Worm (Caenorhabditis elegans) whole organism, L1 larva: ENCODE data around the gene C38C3.4.

ENCODE experiments used
- C16A3.4 ChIP-seq: fragments of 150-350 bp; optimal IDR thresholded peaks from 2 replicates; lab custom pipeline; 2014; ENCODE audit warnings: missing biosample characterization, missing genetic modification characterization
- Y116A8C.19 ChIP-seq: sonication (generic microtip); optimal IDR thresholded peaks from 2 replicates; lab custom pipeline; 2016; ENCODE audit warnings: missing compliant biosample characterization, missing genetic modification characterization, borderline replicate concordance
- alr-1 ChIP-seq: fragments of 200-800 bp; sonication (Bioruptor generic); optimal IDR thresholded peaks from 2 replicates; lab custom pipeline; 2018; ENCODE audit warnings: borderline replicate concordance, mild to moderate bottlenecking, missing genetic modification characterization, missing compliant biosample characterization
- aly-2 ChIP-seq: fragments of 150-350 bp; optimal IDR thresholded peaks from 2 replicates; lab custom pipeline; 2014; ENCODE audit warnings: missing biosample characterization, missing genetic modification characterization
- ama-1 ChIP-seq: fragments of 150-350 bp; optimal IDR thresholded peaks from 2 replicates; lab custom pipeline; 2014
- blmp-1 ChIP-seq: fragments of 150-350 bp; optimal IDR thresholded peaks from 2 replicates; lab custom pipeline; 2014; ENCODE audit warnings: missing biosample characterization, missing genetic modification characterization
- ceh-8 ChIP-seq: fragments of 200-800 bp; sonication (Bioruptor generic); optimal IDR thresholded peaks from 2 replicates; lab custom pipeline; 2018; ENCODE audit warnings: mild to moderate bottlenecking, missing genetic modification characterization, moderate library complexity, missing compliant biosample characterization
- ceh-88 ChIP-seq: fragments of 200-800 bp; sonication (Bioruptor generic); IDR thresholded peaks from 2 replicates; pipeline ENCODE4 v1.3.6; 2022; ENCODE audit warnings: missing genetic modification characterization, missing compliant biosample characterization
- ces-1 ChIP-seq: fragments of 150-350 bp; optimal IDR thresholded peaks from 2 replicates; lab custom pipeline; 2014; ENCODE audit warnings: missing biosample characterization, missing genetic modification reagents, missing genetic modification characterization
- efl-1 ChIP-seq, 4 experiments: fragments of 150-350 bp; optimal IDR thresholded peaks in 3 of 4; peaks in 1 of 4; 1 replicate in 1 of 4; 2 replicates in 3 of 4; lab custom pipeline; 2014; ENCODE audit warnings: missing biosample characterization in 2 of 4, missing genetic modification characterization in 2 of 4, missing genetic modification reagents in 2 of 4
- egl-13 ChIP-seq: sonication (generic microtip); optimal IDR thresholded peaks from 2 replicates; lab custom pipeline; 2016; ENCODE audit warnings: missing genotype, missing genetic modification reagents, missing genetic modification characterization, missing compliant biosample characterization
- ets-5 ChIP-seq: fragments of 200-800 bp; sonication (Bioruptor generic); IDR thresholded peaks from 2 replicates; pipeline ENCODE4 v1.3.6; 2022; ENCODE audit warnings: missing genetic modification characterization, missing compliant biosample characterization
- fos-1 ChIP-seq: fragments of 150-350 bp; optimal IDR thresholded peaks from 2 replicates; lab custom pipeline; 2014; ENCODE audit warnings: missing biosample characterization, missing genetic modification characterization
- grh-1 ChIP-seq: fragments of 200-800 bp; sonication (Bioruptor generic); IDR thresholded peaks from 2 replicates; pipeline ENCODE4 v1.3.6; 2022; ENCODE audit warnings: missing genetic modification reagents, missing genetic modification characterization, missing compliant biosample characterization
- hlh-4 ChIP-seq: sonication (generic microtip); optimal IDR thresholded peaks from 2 replicates; lab custom pipeline; 2016; ENCODE audit warnings: mild to moderate bottlenecking, missing genetic modification characterization, missing compliant biosample characterization
- irx-1 ChIP-seq: sonication (generic microtip); optimal IDR thresholded peaks from 2 replicates; lab custom pipeline; 2016; ENCODE audit warnings: missing genetic modification characterization, missing compliant biosample characterization
- isw-1 ChIP-seq: fragments of 200-800 bp; sonication (Bioruptor generic); IDR thresholded peaks from 2 replicates; pipeline ENCODE4 v1.3.6; 2022; ENCODE audit warnings: missing genetic modification characterization, missing compliant biosample characterization
- lin-13 ChIP-seq: fragments of 150-350 bp; optimal IDR thresholded peaks from 2 replicates; lab custom pipeline; 2014; ENCODE audit warnings: missing biosample characterization, missing genetic modification reagents, missing genetic modification characterization
- lin-14 ChIP-seq: fragments of 200-800 bp; sonication (Bioruptor generic); optimal IDR thresholded peaks from 2 replicates; lab custom pipeline; 2018; ENCODE audit warnings: mild to moderate bottlenecking, missing genetic modification characterization, moderate library complexity, missing compliant biosample characterization
- lin-39 ChIP-seq: fragments of 150-350 bp; optimal IDR thresholded peaks from 2 replicates; lab custom pipeline; 2014; ENCODE audit warnings: missing biosample characterization, missing genetic modification reagents, missing genetic modification characterization
- lir-3 ChIP-seq: sonication (generic microtip); optimal IDR thresholded peaks from 2 replicates; lab custom pipeline; 2016; ENCODE audit warnings: mild to moderate bottlenecking, missing genetic modification characterization, moderate library complexity, missing compliant biosample characterization; ENCODE audit not compliant: poor library complexity
- nhr-12 ChIP-seq: sonication (generic microtip); optimal IDR thresholded peaks from 2 replicates; lab custom pipeline; 2017; ENCODE audit warnings: missing biosample characterization, missing genetic modification characterization
- nhr-20 ChIP-seq: sonication (generic microtip); optimal IDR thresholded peaks from 2 replicates; lab custom pipeline; 2016; ENCODE audit warnings: mild to moderate bottlenecking, missing genetic modification characterization, missing compliant biosample characterization
- nhr-47 ChIP-seq: sonication (generic microtip); optimal IDR thresholded peaks from 2 replicates; lab custom pipeline; 2016; ENCODE audit warnings: mild to moderate bottlenecking, missing genetic modification characterization, moderate library complexity, missing compliant biosample characterization
- nhr-77 ChIP-seq: fragments of 150-350 bp; optimal IDR thresholded peaks from 2 replicates; lab custom pipeline; 2014; ENCODE audit warnings: missing biosample characterization, missing genetic modification characterization
- nhr-84 ChIP-seq: sonication (generic microtip); optimal IDR thresholded peaks from 2 replicates; lab custom pipeline; 2017; ENCODE audit warnings: missing biosample characterization, missing genetic modification characterization
- nhr-85 ChIP-seq: sonication (generic microtip); peaks from one replicate; lab custom pipeline; 2016; ENCODE audit warnings: missing genetic modification characterization, inconsistent platforms, missing compliant biosample characterization
- nhr-90 ChIP-seq: sonication (generic microtip); optimal IDR thresholded peaks from 2 replicates; lab custom pipeline; 2016; ENCODE audit warnings: mild to moderate bottlenecking, missing genetic modification characterization, missing compliant biosample characterization; ENCODE audit not compliant: poor library complexity
- pag-3 ChIP-seq: sonication (generic microtip); optimal IDR thresholded peaks from 2 replicates; lab custom pipeline; 2017; ENCODE audit warnings: missing genetic modification characterization, mild to moderate bottlenecking, missing compliant biosample characterization, antibody characterized with exemption, borderline replicate concordance; ENCODE audit not compliant: insufficient read depth
- pqm-1 ChIP-seq: sonication (generic microtip); optimal IDR thresholded peaks from 3 replicates; lab custom pipeline; 2017; ENCODE audit warnings: missing biosample characterization, missing genetic modification characterization
- rnt-1 ChIP-seq: sonication (generic microtip); optimal IDR thresholded peaks from 2 replicates; lab custom pipeline; 2016; ENCODE audit warnings: mild to moderate bottlenecking, missing genetic modification characterization, moderate library complexity, missing compliant biosample characterization
- skn-1 ChIP-seq: fragments of 150-350 bp; optimal IDR thresholded peaks from 2 replicates; lab custom pipeline; 2014; ENCODE audit warnings: missing biosample characterization, missing genetic modification characterization
- sox-4 ChIP-seq: sonication (generic microtip); optimal IDR thresholded peaks from 2 replicates; lab custom pipeline; 2016; ENCODE audit warnings: missing genetic modification characterization, missing compliant biosample characterization
- sup-37 ChIP-seq: fragments of 200-800 bp; sonication (Bioruptor generic); optimal IDR thresholded peaks from 2 replicates; lab custom pipeline; 2018; ENCODE audit warnings: mild to moderate bottlenecking, missing genetic modification characterization, missing compliant biosample characterization
- swsn-7 ChIP-seq: sonication (generic microtip); optimal IDR thresholded peaks from 2 replicates; lab custom pipeline; 2016; ENCODE audit warnings: missing genetic modification characterization, missing compliant biosample characterization
- unc-86 ChIP-seq: sonication (generic microtip); optimal IDR thresholded peaks from 2 replicates; lab custom pipeline; 2016; ENCODE audit warnings: missing genetic modification characterization, missing compliant biosample characterization
- vab-15 ChIP-seq: sonication (generic microtip); optimal IDR thresholded peaks from 2 replicates; lab custom pipeline; 2017; ENCODE audit warnings: missing genotype, mild to moderate bottlenecking, missing genetic modification characterization, missing compliant biosample characterization

C38C3.4 gene

ce11 chrV:1491510-1491909 lies 9.7 kb downstream of the C38C3.4 start, which contains the start of gene C38C3.6:
C38C3.6 (minus strand) TSS chrV:1491610.
- TF ChIP-seq hlh-4 (tag; lab: Kevin White, UChicago) (no peak), alr-1 (no peak), sox-4 (no peak), irx-1 (tag; lab: Kevin White, UChicago) (no peak), nhr-47 (tag; lab: Kevin White, UChicago) (no peak), pag-3 (tag; lab: Kevin White, UChicago) (no peak)
- TF ChIP-seq, all 84 proteins: peak for 0

ce11 chrV:1494469-1494868 lies 12.6 kb downstream of the C38C3.4 start, which contains the start of gene spig-7:
spig-7 (plus strand) TSS chrV:1494769.
- TF ChIP-seq isw-1 (GFP tag; lab: Robert Waterston, UW), result no peak
- TF ChIP-seq lin-13, result no peak
- no peak for TF ChIP-seq skn-1 (tag; lab: Kevin White, UChicago)
- TF ChIP-seq nhr-12 (tag; lab: Kevin White, UChicago), result no peak
- TF ChIP-seq nhr-47 (tag; lab: Kevin White, UChicago), result no peak
- no peak for TF ChIP-seq egl-13 (tag; lab: Kevin White, UChicago)
- no peak for TF ChIP-seq nhr-85 (tag; lab: Kevin White, UChicago)
- TF ChIP-seq ama-1, result no peak
- TF ChIP-seq rnt-1 (tag; lab: Kevin White, UChicago), result no peak
- TF ChIP-seq pqm-1, result no peak
- no peak for TF ChIP-seq ceh-88 (GFP tag; lab: Robert Waterston, UW)
- no peak for TF ChIP-seq lin-14 (GFP tag; lab: Kevin White, UChicago)
- no peak for TF ChIP-seq nhr-84 (tag; lab: Kevin White, UChicago)
- TF ChIP-seq grh-1 (GFP tag; lab: Robert Waterston, UW), result no peak
- no peak for TF ChIP-seq ets-5 (GFP tag; lab: Robert Waterston, UW)
- no peak for TF ChIP-seq irx-1 (tag; lab: Kevin White, UChicago)
- TF ChIP-seq vab-15, result no peak
- no peak for TF ChIP-seq C16A3.4 (tag; lab: Kevin White, UChicago)
- no peak for TF ChIP-seq hlh-4 (tag; lab: Kevin White, UChicago)

- TF ChIP-seq nhr-20 (tag; lab: Kevin White, UChicago) (no peak), grh-1 (GFP tag; lab: Robert Waterston, UW) (no peak)
These were observed 13.5 kb downstream of the C38C3.4 start, which contains the start of gene C38C3.3 for ce11 chrV:1495334-1495733. C38C3.3 (plus strand) TSS chrV:1495634.

- no peak for TF ChIP-seq nhr-77
- no peak for TF ChIP-seq pqm-1
- TF ChIP-seq efl-1 (optimal IDR thresholded peaks at IDR 0.05; lab: Kevin White, UChicago), result no peak
- no peak for TF ChIP-seq efl-1 (GFP tag; optimal IDR thresholded peaks at IDR 0.05 in 1 of 2; lab: Kevin White, UChicago)
- no peak for TF ChIP-seq swsn-7
- no peak for TF ChIP-seq lin-39 (tag; lab: Kevin White, UChicago)
- TF ChIP-seq ces-1 (GFP tag; lab: Kevin White, UChicago), result no peak
- TF ChIP-seq ceh-8, result no peak
- no peak for TF ChIP-seq unc-86 (tag; lab: Kevin White, UChicago)
- no peak for TF ChIP-seq blmp-1 (tag; lab: Kevin White, UChicago)
- TF ChIP-seq nhr-90 (tag; lab: Kevin White, UChicago), result no peak
- TF ChIP-seq lir-3 (tag; lab: Kevin White, UChicago), result no peak
- TF ChIP-seq nhr-47 (tag; lab: Kevin White, UChicago), result no peak
- TF ChIP-seq fos-1, result no peak
- TF ChIP-seq Y116A8C.19, result no peak
- no peak for TF ChIP-seq aly-2 (tag; lab: Kevin White, UChicago)
- TF ChIP-seq irx-1 (tag; lab: Kevin White, UChicago), result no peak
- no peak for TF ChIP-seq nhr-85 (tag; lab: Kevin White, UChicago)
- no peak for TF ChIP-seq sup-37 (GFP tag; lab: Kevin White, UChicago)
These were observed 13.9 kb downstream of the C38C3.4 start for ce11 chrV:1495752-1496151.
